Fruit fly (Drosophila melanogaster): ENCODE measurements around the gene SNF4Agamma.

DNA sequence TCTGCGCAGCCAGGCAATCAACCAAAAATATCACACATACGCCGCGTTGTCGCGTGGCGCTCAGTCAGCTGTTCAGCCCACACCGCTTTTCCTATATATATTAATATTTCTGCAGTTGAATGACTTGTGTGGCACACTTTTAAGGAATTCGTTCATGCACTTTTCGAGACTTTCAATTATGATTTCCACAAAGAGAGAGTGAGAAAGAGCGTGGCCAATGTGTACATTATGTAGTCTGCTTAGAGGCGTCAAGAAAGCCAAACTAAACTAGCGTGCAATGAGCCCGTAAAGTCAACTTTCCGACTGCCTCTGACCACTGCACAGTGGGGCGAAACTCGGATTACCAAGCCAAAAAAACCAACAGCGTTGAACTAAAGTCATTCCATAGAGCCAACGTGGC lies 13.6 kb downstream of the SNF4Agamma start:
- no peak for TF ChIP-seq CG30431 (GFP tag; optimal IDR thresholded peaks at IDR 0.05)
- no peak for TF ChIP-seq danr (GFP tag; IDR thresholded peaks at IDR 0.05)
- TF ChIP-seq CG13424 (tag; optimal IDR thresholded peaks at IDR 0.05), result no peak
- no peak for TF ChIP-seq Myb (GFP tag; optimal IDR thresholded peaks at IDR 0.05)
- no peak for TF ChIP-seq CG33557 (GFP tag; optimal IDR thresholded peaks at IDR 0.05)
- no peak for TF ChIP-seq CG3163 (GFP tag; optimal IDR thresholded peaks at IDR 0.05)
- no peak for TF ChIP-seq CG12769 (tag; optimal IDR thresholded peaks at IDR 0.05)
- TF ChIP-seq lbe (GFP tag; optimal IDR thresholded peaks at IDR 0.05), result no peak
- no peak for TF ChIP-seq amos (GFP tag; IDR thresholded peaks at IDR 0.05; ENCODE audit: partially characterized antibody)
